Fruit fly (Drosophila melanogaster) whole organism, adult: ENCODE data around the gene Bre1.

Source experiments
- CG11617 ChIP-seq: fragments of 200-800 bp; sonication (Bioruptor generic); optimal IDR thresholded peaks from 2 replicates; lab custom pipeline; 2017; ENCODE audit warnings: mild to moderate bottlenecking, missing biosample characterization, missing genetic modification reagents, missing genetic modification characterization
- CG12768 ChIP-seq: fragments of 200-800 bp; sonication (Bioruptor generic); optimal IDR thresholded peaks from 2 replicates; lab custom pipeline; 2017; ENCODE audit warnings: missing biosample characterization, missing genetic modification characterization, mild to moderate bottlenecking, moderate library complexity, missing genetic modification reagents
- CG14711 ChIP-seq: fragments of 200-800 bp; sonication (Bioruptor generic); optimal IDR thresholded peaks from 2 replicates; lab custom pipeline; 2018; ENCODE audit warnings: missing biosample characterization, mild to moderate bottlenecking, missing genetic modification characterization, moderate library complexity
- CG1620 ChIP-seq: fragments of 200-800 bp; sonication (Bioruptor generic); optimal IDR thresholded peaks from 2 replicates; lab custom pipeline; 2016; ENCODE audit warnings: missing biosample characterization, missing genetic modification characterization
- CG33017 ChIP-seq: fragments of 200-800 bp; sonication (Bioruptor generic); optimal IDR thresholded peaks from 2 replicates; lab custom pipeline; 2018; ENCODE audit warnings: missing biosample characterization, mild to moderate bottlenecking, missing genetic modification characterization, moderate library complexity
- CG5204 ChIP-seq: fragments of 200-800 bp; sonication (Bioruptor generic); optimal IDR thresholded peaks from 2 replicates; lab custom pipeline; 2016; ENCODE audit warnings: missing biosample characterization, missing genetic modification characterization
- CG7045 ChIP-seq: fragments of 200-800 bp; sonication (Bioruptor generic); optimal IDR thresholded peaks from 2 replicates; lab custom pipeline; 2017; ENCODE audit warnings: missing biosample characterization, mild to moderate bottlenecking, missing genetic modification characterization
- CG7101 ChIP-seq: fragments of 200-800 bp; sonication (Bioruptor generic); optimal IDR thresholded peaks from 2 replicates; lab custom pipeline; 2018; ENCODE audit warnings: missing biosample characterization, mild to moderate bottlenecking, missing genetic modification characterization, moderate library complexity
- Clk ChIP-seq: fragments of 200-800 bp; sonication (Bioruptor generic); optimal IDR thresholded peaks from 2 replicates; lab custom pipeline; 2017; ENCODE audit warnings: missing biosample characterization, missing genetic modification characterization
- Crg-1 ChIP-seq: fragments of 200-800 bp; sonication (Bioruptor generic); optimal IDR thresholded peaks from 2 replicates; lab custom pipeline; 2016; ENCODE audit warnings: missing biosample characterization, missing genetic modification characterization
- Hr96 ChIP-seq: fragments of 200-800 bp; sonication (Bioruptor generic); optimal IDR thresholded peaks from 2 replicates; lab custom pipeline; 2016; ENCODE audit warnings: missing biosample characterization, missing genetic modification characterization
- Mnt ChIP-seq: fragments of 200-800 bp; sonication (Bioruptor generic); optimal IDR thresholded peaks from 2 replicates; lab custom pipeline; 2016; ENCODE audit warnings: missing biosample characterization, mild to moderate bottlenecking, missing genetic modification characterization
- bab1 ChIP-seq: fragments of 200-800 bp; sonication (Bioruptor generic); optimal IDR thresholded peaks from 3 replicates; lab custom pipeline; 2019; ENCODE audit warnings: missing biosample characterization, mild to moderate bottlenecking, missing genetic modification characterization, moderate library complexity
- cic ChIP-seq: fragments of 200-800 bp; sonication (Bioruptor generic); optimal IDR thresholded peaks from 2 replicates; lab custom pipeline; 2017; ENCODE audit warnings: missing biosample characterization, mild to moderate bottlenecking, missing genetic modification characterization, moderate library complexity
- cnc ChIP-seq, 2 experiments: fragments of >200 bp; optimal IDR thresholded peaks; 2 replicates each; lab custom pipeline; 2017
- kay ChIP-seq: fragments of 200-800 bp; sonication (Bioruptor generic); peaks from one replicate; lab custom pipeline; 2016; ENCODE audit warnings: missing biosample characterization, missing genetic modification characterization, borderline replicate concordance
- ovo ChIP-seq: fragments of 200-800 bp; sonication (Bioruptor generic); optimal IDR thresholded peaks from 2 replicates; lab custom pipeline; 2016; ENCODE audit warnings: missing biosample characterization, missing genetic modification characterization
- pad ChIP-seq: fragments of 200-800 bp; sonication (Bioruptor generic); optimal IDR thresholded peaks from 3 replicates; lab custom pipeline; 2017; ENCODE audit warnings: missing biosample characterization, missing genetic modification characterization, mild to moderate bottlenecking, moderate library complexity, missing genetic modification reagents
- tj ChIP-seq: fragments of 200-800 bp; sonication (Bioruptor generic); optimal IDR thresholded peaks from 3 replicates; lab custom pipeline; 2017; ENCODE audit warnings: missing biosample characterization, mild to moderate bottlenecking, missing genetic modification characterization, moderate library complexity
- toe ChIP-seq: fragments of 200-800 bp; sonication (Bioruptor generic); optimal IDR thresholded peaks from 2 replicates; lab custom pipeline; 2016; ENCODE audit warnings: missing biosample characterization, missing genetic modification characterization

The Bre1 gene

dm6 chr3L:5823763-5824445 is 29.9 kb upstream of the Bre1 start:
- no peak for TF ChIP-seq CG12768 (GFP tag; lab: Kevin White, UChicago)
- no peak for TF ChIP-seq tj (GFP tag; lab: Kevin White, UChicago)
- TF ChIP-seq CG11617 (GFP tag; lab: Kevin White, UChicago) = no peak
- no peak for TF ChIP-seq Hr96 (GFP tag; lab: Kevin White, UChicago)
- TF ChIP-seq CG14711 = no peak
- no peak for TF ChIP-seq kay (GFP tag; lab: Kevin White, UChicago)
- TF ChIP-seq toe (GFP tag; lab: Kevin White, UChicago) = no peak
- TF ChIP-seq Clk (GFP tag; lab: Kevin White, UChicago) = no peak
- no peak for TF ChIP-seq CG5204 (GFP tag; lab: Kevin White, UChicago)
- TF ChIP-seq CG1620 (GFP tag; lab: Kevin White, UChicago) = no peak
- TF ChIP-seq CG7101 = no peak
- TF ChIP-seq bab1 (GFP tag; lab: Kevin White, UChicago) = no peak
- no peak for TF ChIP-seq Mnt
- no peak for TF ChIP-seq ovo (GFP tag; lab: Kevin White, UChicago)
- TF ChIP-seq pad (GFP tag; lab: Kevin White, UChicago) = no peak
- TF ChIP-seq Crg-1 (GFP tag; lab: Kevin White, UChicago) = no peak

- TF ChIP-seq toe (GFP tag; lab: Kevin White, UChicago) (no peak), CG1620 (GFP tag; lab: Kevin White, UChicago) (no peak), Mnt (no peak), CG33017 (no peak), CG7101 (peak; percentile 14), bab1 (GFP tag; lab: Kevin White, UChicago) (no peak), CG14711 (peak; percentile 21), ovo (GFP tag; lab: Kevin White, UChicago) (peak; percentile 13), Crg-1 (GFP tag; lab: Kevin White, UChicago) (no peak), pad (GFP tag; lab: Kevin White, UChicago) (no peak), tj (GFP tag; lab: Kevin White, UChicago) (no peak), cnc (optimal IDR thresholded peaks at IDR 0.05; lab: Kevin White, UChicago) (no peak), Hr96 (GFP tag; lab: Kevin White, UChicago) (no peak), CG5204 (GFP tag; lab: Kevin White, UChicago) (peak; percentile 27), cic (GFP tag; lab: Kevin White, UChicago) (peak; percentile 56), CG7045 (peak; percentile 30), kay (GFP tag; lab: Kevin White, UChicago) (no peak), CG12768 (GFP tag; lab: Kevin White, UChicago) (no peak)
Measured at dm6 chr3L:5821506-5821905, 27.5 kb upstream of the Bre1 start.

- TF ChIP-seq pad (GFP tag; lab: Kevin White, UChicago) = no peak
- no peak for TF ChIP-seq bab1 (GFP tag; lab: Kevin White, UChicago)
- TF ChIP-seq Clk (GFP tag; lab: Kevin White, UChicago) = no peak
- no peak for TF ChIP-seq Mnt
- TF ChIP-seq CG1620 (GFP tag; lab: Kevin White, UChicago) = no peak
- no peak for TF ChIP-seq tj (GFP tag; lab: Kevin White, UChicago)
- TF ChIP-seq CG33017 = no peak
- no peak for TF ChIP-seq cnc (optimal IDR thresholded peaks at IDR 0.05; lab: Kevin White, UChicago)
- no peak for TF ChIP-seq Hr96 (GFP tag; lab: Kevin White, UChicago)
- no peak for TF ChIP-seq CG7101
- no peak for TF ChIP-seq kay (GFP tag; lab: Kevin White, UChicago)
- no peak for TF ChIP-seq Crg-1 (GFP tag; lab: Kevin White, UChicago)
- no peak for TF ChIP-seq CG5204 (GFP tag; lab: Kevin White, UChicago)
- no peak for TF ChIP-seq cic (GFP tag; lab: Kevin White, UChicago)
- no peak for TF ChIP-seq CG11617 (GFP tag; lab: Kevin White, UChicago)
- no peak for TF ChIP-seq CG7045
- TF ChIP-seq toe (GFP tag; lab: Kevin White, UChicago) = no peak
- TF ChIP-seq CG14711 = no peak
- no peak for TF ChIP-seq CG12768 (GFP tag; lab: Kevin White, UChicago)
Measured at dm6 chr3L:5820793-5821192, 26.8 kb upstream of the Bre1 start.

dm6 chr3L:5820039-5820438 is 26.0 kb upstream of the Bre1 start:
- TF ChIP-seq Hr96 (GFP tag; lab: Kevin White, UChicago) (no peak), CG7101 (no peak), CG11617 (GFP tag; lab: Kevin White, UChicago) (no peak), CG12768 (GFP tag; lab: Kevin White, UChicago) (no peak), ovo (GFP tag; lab: Kevin White, UChicago) (no peak), pad (GFP tag; lab: Kevin White, UChicago) (no peak), CG14711 (no peak), tj (GFP tag; lab: Kevin White, UChicago) (no peak), CG33017 (no peak), CG5204 (GFP tag; lab: Kevin White, UChicago) (no peak), CG7045 (no peak), Clk (GFP tag; lab: Kevin White, UChicago) (no peak), cic (GFP tag; lab: Kevin White, UChicago) (no peak), cnc (optimal IDR thresholded peaks at IDR 0.05; lab: Kevin White, UChicago) (no peak)

- no peak for TF ChIP-seq kay (GFP tag; lab: Kevin White, UChicago)
- TF ChIP-seq bab1 (GFP tag; lab: Kevin White, UChicago) = no peak
- no peak for TF ChIP-seq cnc (optimal IDR thresholded peaks at IDR 0.05; lab: Kevin White, UChicago)
- no peak for TF ChIP-seq tj (GFP tag; lab: Kevin White, UChicago)
- TF ChIP-seq Hr96 (GFP tag; lab: Kevin White, UChicago) = no peak
- no peak for TF ChIP-seq pad (GFP tag; lab: Kevin White, UChicago)
- TF ChIP-seq CG33017 = no peak
- no peak for TF ChIP-seq ovo (GFP tag; lab: Kevin White, UChicago)
- no peak for TF ChIP-seq Clk (GFP tag; lab: Kevin White, UChicago)
- TF ChIP-seq toe (GFP tag; lab: Kevin White, UChicago) = no peak
- TF ChIP-seq CG14711 = no peak
- TF ChIP-seq Crg-1 (GFP tag; lab: Kevin White, UChicago) = no peak
- TF ChIP-seq CG7045 = no peak
- TF ChIP-seq CG5204 (GFP tag; lab: Kevin White, UChicago) = no peak
- TF ChIP-seq CG7101 = no peak
- TF ChIP-seq CG1620 (GFP tag; lab: Kevin White, UChicago) = no peak
- TF ChIP-seq Mnt = no peak
- TF ChIP-seq cic (GFP tag; lab: Kevin White, UChicago) = no peak
- no peak for TF ChIP-seq CG11617 (GFP tag; lab: Kevin White, UChicago)
- TF ChIP-seq CG12768 (GFP tag; lab: Kevin White, UChicago) = no peak
Measured at dm6 chr3L:5819310-5819709, 25.3 kb upstream of the Bre1 start.
